Worm (Caenorhabditis elegans): ENCODE data around the gene twk-43.

The twk-43 gene

ce11 chrV:13345867-13346328 is at the start of gene twk-43:
Gene twk-43 (plus strand): TSS chrV:13346278.
- TF ChIP-seq ama-1 (optimal IDR thresholded peaks at IDR 0.05) (no peak), ceh-36 (tag; optimal IDR thresholded peaks at IDR 0.05) (no peak), ets-7 (tag; optimal IDR thresholded peaks at IDR 0.05) (no peak), ceh-13 (GFP tag; optimal IDR thresholded peaks at IDR 0.05) (no peak), sea-1 (GFP tag; conservative IDR thresholded peaks at IDR 0.05) (no peak), hmg-4 (GFP tag; optimal IDR thresholded peaks at IDR 0.05) (no peak), pes-1 (GFP tag; IDR thresholded peaks at IDR 0.05) (no peak), hmbx-1 (tag; optimal IDR thresholded peaks at IDR 0.05) (no peak), tbx-37 (GFP tag; conservative IDR thresholded peaks at IDR 0.05) (no peak), tra-4 (tag; optimal IDR thresholded peaks at IDR 0.05) (no peak), flt-1 (GFP tag; IDR thresholded peaks at IDR 0.05) (no peak), F13C5.2 (tag; optimal IDR thresholded peaks at IDR 0.05) (no peak), hnd-1 (tag; optimal IDR thresholded peaks at IDR 0.05) (no peak), scrt-1 (GFP tag; IDR thresholded peaks at IDR 0.05) (no peak), B0310.2 (tag; optimal IDR thresholded peaks at IDR 0.05) (no peak), aly-1 (tag; optimal IDR thresholded peaks at IDR 0.05) (no peak), tbx-11 (GFP tag; IDR thresholded peaks at IDR 0.05) (no peak)

ce11 chrV:13297220-13297619 is 48.9 kb upstream of the twk-43 start, which contains the start of gene C26E1.1:
Gene C26E1.1 (plus strand): TSS chrV:13297520.
- TF ChIP-seq hnd-1 (tag; optimal IDR thresholded peaks at IDR 0.05) (no peak), tbx-11 (GFP tag; IDR thresholded peaks at IDR 0.05) (no peak), aly-1 (tag; optimal IDR thresholded peaks at IDR 0.05) (no peak), tbx-37 (GFP tag; conservative IDR thresholded peaks at IDR 0.05) (no peak), ama-1 (optimal IDR thresholded peaks at IDR 0.05) (no peak), pes-1 (GFP tag; IDR thresholded peaks at IDR 0.05) (no peak), tra-4 (tag; optimal IDR thresholded peaks at IDR 0.05) (no peak), ceh-36 (tag; optimal IDR thresholded peaks at IDR 0.05) (no peak), F13C5.2 (tag; optimal IDR thresholded peaks at IDR 0.05) (no peak), hmbx-1 (tag; optimal IDR thresholded peaks at IDR 0.05) (no peak), ceh-13 (GFP tag; optimal IDR thresholded peaks at IDR 0.05) (no peak), scrt-1 (GFP tag; IDR thresholded peaks at IDR 0.05) (no peak), flt-1 (GFP tag; IDR thresholded peaks at IDR 0.05) (no peak), hmg-4 (GFP tag; optimal IDR thresholded peaks at IDR 0.05) (no peak), ets-7 (tag; optimal IDR thresholded peaks at IDR 0.05) (no peak), B0310.2 (tag; optimal IDR thresholded peaks at IDR 0.05) (no peak), sea-1 (GFP tag; conservative IDR thresholded peaks at IDR 0.05) (no peak)

- TF ChIP-seq F13C5.2 (tag; optimal IDR thresholded peaks at IDR 0.05): no peak
- no peak for TF ChIP-seq aly-1 (tag; optimal IDR thresholded peaks at IDR 0.05)
- TF ChIP-seq B0310.2 (tag; optimal IDR thresholded peaks at IDR 0.05): no peak
- no peak for TF ChIP-seq sea-1 (GFP tag; conservative IDR thresholded peaks at IDR 0.05)
- no peak for TF ChIP-seq tra-4 (tag; optimal IDR thresholded peaks at IDR 0.05)
- TF ChIP-seq ceh-36 (tag; optimal IDR thresholded peaks at IDR 0.05): no peak
- no peak for TF ChIP-seq ceh-13 (GFP tag; optimal IDR thresholded peaks at IDR 0.05)
- no peak for TF ChIP-seq tbx-11 (GFP tag; IDR thresholded peaks at IDR 0.05)
These were observed 47.4 kb upstream of the twk-43 start for ce11 chrV:13298706-13299105.

- TF ChIP-seq B0310.2 (tag; optimal IDR thresholded peaks at IDR 0.05): no peak
- TF ChIP-seq ceh-36 (tag; optimal IDR thresholded peaks at IDR 0.05): no peak
These were observed 46.7 kb upstream of the twk-43 start for ce11 chrV:13299398-13299797.

- TF ChIP-seq B0310.2 (tag; optimal IDR thresholded peaks at IDR 0.05): no peak
These were observed 45.6 kb upstream of the twk-43 start for ce11 chrV:13300492-13300891.

ce11 chrV:13301443-13301842 is 44.6 kb upstream of the twk-43 start, which contains the start of gene ceh-79:
Gene ceh-79 (plus strand): TSS chrV:13301833.
- TF ChIP-seq ama-1 (optimal IDR thresholded peaks at IDR 0.05) (no peak), aly-1 (tag; optimal IDR thresholded peaks at IDR 0.05) (no peak), tbx-11 (GFP tag; IDR thresholded peaks at IDR 0.05) (no peak), pes-1 (GFP tag; IDR thresholded peaks at IDR 0.05) (no peak), hnd-1 (tag; optimal IDR thresholded peaks at IDR 0.05) (no peak), tbx-37 (GFP tag; conservative IDR thresholded peaks at IDR 0.05) (no peak)

ce11 chrV:13304663-13305188 is 41.4 kb upstream of the twk-43 start, which contains the start of gene C26E1.2:
Gene C26E1.2 (plus strand): TSS chrV:13305138.
- no peak for TF ChIP-seq sea-1 (GFP tag; conservative IDR thresholded peaks at IDR 0.05)
- TF ChIP-seq aly-1 (tag; optimal IDR thresholded peaks at IDR 0.05): no peak
- no peak for TF ChIP-seq B0310.2 (tag; optimal IDR thresholded peaks at IDR 0.05)
- TF ChIP-seq pes-1 (GFP tag; IDR thresholded peaks at IDR 0.05): no peak
- TF ChIP-seq ama-1 (optimal IDR thresholded peaks at IDR 0.05): no peak
- no peak for TF ChIP-seq flt-1 (GFP tag; IDR thresholded peaks at IDR 0.05)
- TF ChIP-seq hnd-1 (tag; optimal IDR thresholded peaks at IDR 0.05): no peak
- TF ChIP-seq F13C5.2 (tag; optimal IDR thresholded peaks at IDR 0.05): no peak
- no peak for TF ChIP-seq scrt-1 (GFP tag; IDR thresholded peaks at IDR 0.05)
- TF ChIP-seq hmg-4 (GFP tag; optimal IDR thresholded peaks at IDR 0.05): no peak
- no peak for TF ChIP-seq ceh-13 (GFP tag; optimal IDR thresholded peaks at IDR 0.05)
- TF ChIP-seq tbx-11 (GFP tag; IDR thresholded peaks at IDR 0.05): no peak
- no peak for TF ChIP-seq hmbx-1 (tag; optimal IDR thresholded peaks at IDR 0.05)
- no peak for TF ChIP-seq tbx-37 (GFP tag; conservative IDR thresholded peaks at IDR 0.05)
- no peak for TF ChIP-seq ets-7 (tag; optimal IDR thresholded peaks at IDR 0.05)
- no peak for TF ChIP-seq ceh-36 (tag; optimal IDR thresholded peaks at IDR 0.05)
- TF ChIP-seq tra-4 (tag; optimal IDR thresholded peaks at IDR 0.05): no peak

ce11 chrV:13308616-13309015 is 37.5 kb upstream of the twk-43 start, which contains the start of gene C50B6.1:
Gene C50B6.1 (plus strand): TSS chrV:13308916.
- TF ChIP-seq flt-1 (GFP tag; IDR thresholded peaks at IDR 0.05) (no peak), ceh-36 (tag; optimal IDR thresholded peaks at IDR 0.05) (no peak), ets-7 (tag; optimal IDR thresholded peaks at IDR 0.05) (no peak), sea-1 (GFP tag; conservative IDR thresholded peaks at IDR 0.05) (no peak), tbx-37 (GFP tag; conservative IDR thresholded peaks at IDR 0.05) (no peak), B0310.2 (tag; optimal IDR thresholded peaks at IDR 0.05) (no peak), scrt-1 (GFP tag; IDR thresholded peaks at IDR 0.05) (no peak)
